Fruit fly (Drosophila melanogaster) whole organism, embryonic: ENCODE measurements around the gene CG31103.
A peak's percentile ranks its signal among the peaks of the same experiment; 100 is the strongest.

Experiments used
- Ada2b ChIP-seq: fragments of 200-800 bp; sonication (Bioruptor generic); IDR thresholded peaks from 2 replicates; pipeline ENCODE4 v1.3.6; 2022; ENCODE audit warnings: missing biosample characterization, missing genetic modification characterization
- Atf3 ChIP-seq: fragments of 200-800 bp; sonication (Bioruptor generic); optimal IDR thresholded peaks from 3 replicates; lab custom pipeline; 2016; ENCODE audit warnings: missing biosample characterization, missing genetic modification characterization
- BtbVII ChIP-seq: fragments of 200-800 bp; sonication (Bioruptor generic); optimal IDR thresholded peaks from 3 replicates; lab custom pipeline; 2017; ENCODE audit warnings: missing biosample characterization, mild to moderate bottlenecking, missing genetic modification characterization
- CG10267 ChIP-seq: fragments of 200-800 bp; sonication (Bioruptor generic); optimal IDR thresholded peaks from 2 replicates; lab custom pipeline; 2018; ENCODE audit warnings: missing biosample characterization, mild to moderate bottlenecking, missing genetic modification characterization, moderate library complexity
- CG10431 ChIP-seq: fragments of 200-800 bp; sonication (Bioruptor generic); optimal IDR thresholded peaks from 3 replicates; lab custom pipeline; 2018; ENCODE audit warnings: missing biosample characterization, mild to moderate bottlenecking, missing genetic modification characterization
- CG1233 ChIP-seq: fragments of 200-800 bp; sonication (Bioruptor generic); optimal IDR thresholded peaks from 4 replicates; lab custom pipeline; 2018; ENCODE audit warnings: missing biosample characterization, mild to moderate bottlenecking, missing genetic modification characterization
- CG12391 ChIP-seq: fragments of 200-800 bp; sonication (Bioruptor generic); optimal IDR thresholded peaks from 3 replicates; lab custom pipeline; 2018; ENCODE audit warnings: missing biosample characterization, mild to moderate bottlenecking, missing genetic modification characterization, moderate library complexity
- CG13123 ChIP-seq: fragments of 200-800 bp; sonication (Bioruptor generic); optimal IDR thresholded peaks from 2 replicates; lab custom pipeline; 2016; ENCODE audit warnings: missing biosample characterization, missing genetic modification characterization
- CG1529 ChIP-seq: fragments of 200-800 bp; sonication (Bioruptor generic); optimal IDR thresholded peaks from 3 replicates; lab custom pipeline; 2018; ENCODE audit warnings: missing biosample characterization, missing genetic modification characterization
- CG15601 ChIP-seq: fragments of 200-800 bp; sonication (Bioruptor generic); optimal IDR thresholded peaks from 3 replicates; lab custom pipeline; 2019; ENCODE audit warnings: missing biosample characterization, mild to moderate bottlenecking, missing genetic modification characterization, moderate library complexity
- CG16863 ChIP-seq: fragments of 200-800 bp; sonication (Bioruptor generic); optimal IDR thresholded peaks from 3 replicates; lab custom pipeline; 2016; ENCODE audit warnings: missing biosample characterization, missing genetic modification characterization
- CG17568 ChIP-seq: fragments of 200-800 bp; sonication (Bioruptor generic); optimal IDR thresholded peaks from 2 replicates; lab custom pipeline; 2018; ENCODE audit warnings: missing biosample characterization, mild to moderate bottlenecking, missing genetic modification characterization, moderate library complexity
- CG18262 ChIP-seq: fragments of 200-800 bp; optimal IDR thresholded peaks from 3 replicates; lab custom pipeline; 2019; ENCODE audit warnings: missing biosample characterization, mild to moderate bottlenecking, missing genetic modification characterization, moderate library complexity
- CG2116 ChIP-seq: fragments of 200-800 bp; sonication (Bioruptor generic); optimal IDR thresholded peaks from 3 replicates; lab custom pipeline; 2018; ENCODE audit warnings: missing biosample characterization, mild to moderate bottlenecking, missing genetic modification characterization
- CG32532 ChIP-seq: fragments of 200-800 bp; sonication (Bioruptor generic); IDR thresholded peaks from 2 replicates; pipeline ENCODE4 v1.3.6; 2022; ENCODE audit warnings: missing biosample characterization, missing genetic modification characterization
- CG34376 ChIP-seq: fragments of 200-800 bp; sonication (Bioruptor generic); optimal IDR thresholded peaks from 2 replicates; lab custom pipeline; 2018; ENCODE audit warnings: missing biosample characterization, mild to moderate bottlenecking, missing genetic modification characterization
- CG6254 ChIP-seq: fragments of 200-800 bp; sonication (Bioruptor generic); optimal IDR thresholded peaks from 3 replicates; lab custom pipeline; 2017; ENCODE audit warnings: mild to moderate bottlenecking, missing biosample characterization, missing genetic modification reagents, missing genetic modification characterization
- CG6791 ChIP-seq: fragments of 200-800 bp; sonication (Bioruptor generic); IDR thresholded peaks from 3 replicates; pipeline ENCODE4 v1.3.6; 2022; ENCODE audit warnings: missing biosample characterization, missing genetic modification characterization; ENCODE audit not compliant: partially characterized antibody
- CG7271 ChIP-seq: fragments of 200-800 bp; sonication (Bioruptor generic); optimal IDR thresholded peaks from 2 replicates; lab custom pipeline; 2018; ENCODE audit warnings: missing biosample characterization, mild to moderate bottlenecking, missing genetic modification characterization, moderate library complexity
- CG8478 ChIP-seq: fragments of >200 bp; optimal IDR thresholded peaks from 2 replicates; lab custom pipeline; 2018
- Fer2 ChIP-seq: fragments of 200-800 bp; sonication (Bioruptor generic); optimal IDR thresholded peaks from 2 replicates; lab custom pipeline; 2018; ENCODE audit warnings: missing biosample characterization, mild to moderate bottlenecking, missing genetic modification characterization, moderate library complexity
- HHEX ChIP-seq: fragments of 200-800 bp; sonication (Bioruptor generic); optimal IDR thresholded peaks from 3 replicates; lab custom pipeline; 2017; ENCODE audit warnings: missing biosample characterization, mild to moderate bottlenecking, missing genetic modification characterization, missing genetic modification reagents
- Mrtf ChIP-seq: fragments of 200-800 bp; sonication (Bioruptor generic); IDR thresholded peaks from 3 replicates; pipeline ENCODE4 v1.3.6; 2022; ENCODE audit warnings: missing biosample characterization, missing genetic modification characterization
- NK7.1 ChIP-seq: fragments of 200-800 bp; sonication (Bioruptor generic); optimal IDR thresholded peaks from 3 replicates; lab custom pipeline; 2016; ENCODE audit warnings: missing biosample characterization, missing genetic modification characterization
- Neu2 ChIP-seq: fragments of 200-800 bp; sonication (Bioruptor generic); optimal IDR thresholded peaks from 3 replicates; lab custom pipeline; 2016; ENCODE audit warnings: missing biosample characterization, missing genetic modification characterization, borderline replicate concordance
- Nf-YA ChIP-seq: fragments of 200-800 bp; sonication (Bioruptor generic); IDR thresholded peaks from 2 replicates; pipeline ENCODE4 v1.3.6; 2022; ENCODE audit warnings: missing biosample characterization, missing genetic modification characterization
- Xbp1 ChIP-seq: fragments of 200-800 bp; sonication (Bioruptor generic); optimal IDR thresholded peaks from 3 replicates; lab custom pipeline; 2016; ENCODE audit warnings: missing biosample characterization, mild to moderate bottlenecking, missing genetic modification characterization
- ab ChIP-seq: fragments of 200-800 bp; sonication (Bioruptor generic); optimal IDR thresholded peaks from 2 replicates; lab custom pipeline; 2016; ENCODE audit warnings: missing biosample characterization, missing genetic modification characterization
- bbx ChIP-seq: fragments of 200-800 bp; sonication (Bioruptor generic); IDR thresholded peaks from 2 replicates; pipeline ENCODE4 v1.3.6; 2022; ENCODE audit warnings: missing biosample characterization, missing genetic modification characterization; ENCODE audit not compliant: partially characterized antibody
- cad ChIP-seq: fragments of >200 bp; optimal IDR thresholded peaks from 2 replicates; lab custom pipeline; 2017; ENCODE audit warnings: missing biosample characterization, missing genetic modification characterization
- ci ChIP-seq: fragments of 200-800 bp; sonication (Bioruptor generic); IDR thresholded peaks from 3 replicates; pipeline ENCODE4 v1.3.6; 2022; ENCODE audit warnings: missing biosample characterization, missing genetic modification characterization
- dati ChIP-seq: fragments of 200-800 bp; sonication (Bioruptor generic); IDR thresholded peaks from 2 replicates; pipeline ENCODE4 v1.3.6; 2022; ENCODE audit warnings: missing biosample characterization, missing genetic modification characterization
- ewg ChIP-seq: fragments of 200-800 bp; sonication (Bioruptor generic); optimal IDR thresholded peaks from 3 replicates; lab custom pipeline; 2017; ENCODE audit warnings: mild to moderate bottlenecking, missing biosample characterization, missing genetic modification reagents, missing genetic modification characterization
- gce ChIP-seq: fragments of 200-800 bp; sonication (Bioruptor generic); IDR thresholded peaks from 3 replicates; pipeline ENCODE4 v1.3.6; 2022; ENCODE audit warnings: missing biosample characterization, missing genetic modification characterization
- ind ChIP-seq: fragments of 200-800 bp; sonication (Bioruptor generic); optimal IDR thresholded peaks from 3 replicates; lab custom pipeline; 2016; ENCODE audit warnings: missing biosample characterization, missing genetic modification characterization
- jigr1 ChIP-seq: fragments of 200-800 bp; sonication (Bioruptor generic); IDR thresholded peaks from 3 replicates; pipeline ENCODE4 v1.3.6; 2022; ENCODE audit warnings: missing biosample characterization, missing genetic modification characterization
- klu ChIP-seq: fragments of 200-800 bp; sonication (Bioruptor generic); IDR thresholded peaks from 2 replicates; pipeline ENCODE4 v1.3.6; 2022; ENCODE audit warnings: missing biosample characterization, missing genetic modification characterization
- onecut ChIP-seq: fragments of 200-800 bp; sonication (Bioruptor generic); IDR thresholded peaks from 2 replicates; pipeline ENCODE4 v1.3.6; 2022; ENCODE audit warnings: missing biosample characterization, missing genetic modification characterization
- peb ChIP-seq: fragments of 200-800 bp; sonication (Bioruptor generic); IDR thresholded peaks from 2 replicates; pipeline ENCODE4 v1.3.6; 2022; ENCODE audit warnings: missing biosample characterization, missing genetic modification characterization
- prd ChIP-seq, 3 experiments: fragments of >200 bp in 2 of 3; fragments of 200-800 bp in 1 of 3; sonication (Bioruptor generic) in 1 of 3; optimal IDR thresholded peaks in 2 of 3; IDR thresholded peaks in 1 of 3; 2 replicates in 2 of 3; 3 replicates in 1 of 3; pipeline versions ENCODE4 v1.3.6 to Lab custom; 2017 to 2022; ENCODE audit warnings: missing biosample characterization in 1 of 3, missing genetic modification characterization in 1 of 3
- ranshi ChIP-seq: fragments of 200-800 bp; sonication (Bioruptor generic); IDR thresholded peaks from 2 replicates; pipeline ENCODE4 v1.3.6; 2022; ENCODE audit warnings: missing biosample characterization, missing genetic modification characterization
- slp2 ChIP-seq: fragments of 200-800 bp; sonication (Bioruptor generic); optimal IDR thresholded peaks from 2 replicates; lab custom pipeline; 2016; ENCODE audit warnings: missing biosample characterization, missing genetic modification characterization
- sob ChIP-seq: fragments of 200-800 bp; sonication (Bioruptor generic); IDR thresholded peaks from 2 replicates; pipeline ENCODE4 v1.3.6; 2022; ENCODE audit warnings: missing biosample characterization, missing genetic modification characterization
- ssp ChIP-seq: fragments of 200-800 bp; sonication (Bioruptor generic); IDR thresholded peaks from 2 replicates; pipeline ENCODE4 v1.3.6; 2022; ENCODE audit warnings: missing biosample characterization, missing genetic modification characterization
- sug ChIP-seq: fragments of 200-800 bp; optimal IDR thresholded peaks from 2 replicates; lab custom pipeline; 2019; ENCODE audit warnings: missing biosample characterization, mild to moderate bottlenecking, missing genetic modification characterization, moderate library complexity
- toy ChIP-seq: fragments of 200-800 bp; sonication (Bioruptor generic); IDR thresholded peaks from 2 replicates; pipeline ENCODE4 v1.3.6; 2022; ENCODE audit warnings: missing biosample characterization, missing genetic modification characterization
- trem ChIP-seq: fragments of 200-800 bp; optimal IDR thresholded peaks from 3 replicates; lab custom pipeline; 2019; ENCODE audit warnings: missing biosample characterization, mild to moderate bottlenecking, missing genetic modification characterization, moderate library complexity
- tup ChIP-seq: fragments of 200-800 bp; sonication (Bioruptor generic); optimal IDR thresholded peaks from 2 replicates; lab custom pipeline; 2016; ENCODE audit warnings: missing biosample characterization, mild to moderate bottlenecking, missing genetic modification characterization, moderate library complexity
- vnd ChIP-seq: fragments of 200-800 bp; sonication (Bioruptor generic); IDR thresholded peaks from 3 replicates; pipeline ENCODE4 v1.3.6; 2022; ENCODE audit warnings: missing biosample characterization, missing genetic modification characterization; ENCODE audit not compliant: partially characterized antibody
- wdn ChIP-seq: fragments of 200-800 bp; sonication (Bioruptor generic); IDR thresholded peaks from 2 replicates; pipeline ENCODE4 v1.3.6; 2022; ENCODE audit warnings: missing biosample characterization, missing genetic modification characterization

CG31103 gene

dm6 chr3R:25207405-25208003, 11.6 kb upstream of the CG31103 start (continued):
- TF ChIP-seq ewg (GFP tag; lab: Kevin White, UChicago) (peak; percentile 40), ind (GFP tag; lab: Kevin White, UChicago) (peak; percentile 59), CG32532 (peak; percentile 68), CG8478 (lab: Kevin White, UChicago) (no peak), ssp (peak; percentile 23; the same call in 1 of the 2 replicates), CG6254 (GFP tag; lab: Kevin White, UChicago) (peak; percentile 71), dati (GFP tag; lab: Robert Waterston, UW) (no peak), peb (GFP tag; lab: Robert Waterston, UW) (peak; percentile 53), ab (peak; percentile 22), trem (tag; lab: Kevin White, UChicago) (peak; percentile 67), sob (peak; percentile 66), onecut (peak; percentile 68), Ada2b (GFP tag; lab: Robert Waterston, UW) (peak; percentile 61; the same call in 1 of the 2 replicates), Fer2 (peak; percentile 19), CG12391 (tag; lab: Kevin White, UChicago) (peak; percentile 84), gce (peak; percentile 60; the same call in 1 of the 3 replicates), Nf-YA (peak; percentile 39; the same call in 1 of the 2 replicates), Atf3 (GFP tag; lab: Kevin White, UChicago) (no peak), CG1233 (GFP tag; lab: Kevin White, UChicago) (peak; percentile 69), ranshi (GFP tag; lab: Robert Waterston, UW) (peak; percentile 76), wdn (no peak), ci (peak; percentile 81), Xbp1 (GFP tag; lab: Kevin White, UChicago) (peak; percentile 71), jigr1 (no peak), CG17568 (peak; percentile 50), tup (GFP tag; lab: Kevin White, UChicago) (peak; percentile 0), Mrtf (GFP tag; lab: Robert Waterston, UW) (peak; percentile 63; the same call in 1 of the 3 replicates), toy (GFP tag; lab: Robert Waterston, UW) (no peak), CG34376 (GFP tag; lab: Kevin White, UChicago) (peak; percentile 5), BtbVII (GFP tag; lab: Kevin White, UChicago) (peak; percentile 71), CG13123 (GFP tag; lab: Kevin White, UChicago) (no peak), prd (optimal IDR thresholded peaks at IDR 0.05; lab: Kevin White, UChicago) (no peak), prd (GFP tag; IDR thresholded peaks at IDR 0.05; lab: Robert Waterston, UW) (peak; percentile 79), vnd (GFP tag; lab: Robert Waterston, UW) (no peak), HHEX (GFP tag; lab: Kevin White, UChicago) (peak; percentile 63), cad (no peak), CG2116 (GFP tag; lab: Kevin White, UChicago) (peak; percentile 11), klu (no peak), CG6791 (no peak), CG1529 (GFP tag; lab: Kevin White, UChicago) (peak; percentile 64), Neu2 (no peak), CG10267 (tag; lab: Kevin White, UChicago) (peak; percentile 74), CG7271 (tag; lab: Kevin White, UChicago) (no peak), slp2 (GFP tag; lab: Kevin White, UChicago) (peak; percentile 25), CG10431 (GFP tag; lab: Kevin White, UChicago) (peak; percentile 41), bbx (GFP tag; lab: Robert Waterston, UW) (no peak), sug (peak; percentile 44), NK7.1 (GFP tag; lab: Kevin White, UChicago) (no peak), CG16863 (GFP tag; lab: Kevin White, UChicago) (peak; percentile 29), CG18262 (tag; lab: Kevin White, UChicago) (peak; percentile 85), CG15601 (tag; lab: Kevin White, UChicago) (peak; percentile 73)
